Fruit fly (Drosophila melanogaster): ENCODE measurements around the gene Dci.
A peak's percentile ranks its signal among the peaks of the same experiment; 100 is the strongest.

The Dci gene

dm6 chr3L:802700-803273, 48.4 kb upstream of the Dci start (continued):
- TF ChIP-seq CG17829 (tag; optimal IDR thresholded peaks at IDR 0.05) (peak; percentile 77), Sox100B (GFP tag; optimal IDR thresholded peaks at IDR 0.05) (peak; percentile 69), Jarid2 (GFP tag; optimal IDR thresholded peaks at IDR 0.05) (peak; percentile 28), fd3F (GFP tag; optimal IDR thresholded peaks at IDR 0.05) (peak; percentile 76), Usf (GFP tag; optimal IDR thresholded peaks at IDR 0.05) (peak; percentile 58), YL-1 (GFP tag; optimal IDR thresholded peaks at IDR 0.05) (no peak), HmgZ (tag; optimal IDR thresholded peaks at IDR 0.05) (peak; percentile 86), bab2 (GFP tag; optimal IDR thresholded peaks at IDR 0.05) (peak; percentile 87), Hand (GFP tag; optimal IDR thresholded peaks at IDR 0.05) (peak; percentile 83), CG14441 (GFP tag; IDR thresholded peaks at IDR 0.05) (peak; percentile 90), CG6813 (GFP tag; optimal IDR thresholded peaks at IDR 0.05) (peak; percentile 90), CG10654 (GFP tag; optimal IDR thresholded peaks at IDR 0.05) (peak; percentile 80), tna (GFP tag; IDR thresholded peaks at IDR 0.05; ENCODE audit: partially characterized antibody) (no peak), yki (optimal IDR thresholded peaks at IDR 0.05) (no peak), scrt (GFP tag; optimal IDR thresholded peaks at IDR 0.05) (peak; percentile 88), CG4854 (GFP tag; optimal IDR thresholded peaks at IDR 0.05) (peak; percentile 67), Hey (tag; optimal IDR thresholded peaks at IDR 0.05) (peak; percentile 98), H2.0 (GFP tag; IDR thresholded peaks at IDR 0.05) (peak; percentile 93), CG3407 (GFP tag; optimal IDR thresholded peaks at IDR 0.05) (peak; percentile 85), Ssrp (tag; optimal IDR thresholded peaks at IDR 0.05) (peak; percentile 79), CG17328 (GFP tag; IDR thresholded peaks at IDR 0.05) (peak; percentile 94), CG12659 (GFP tag; optimal IDR thresholded peaks at IDR 0.05) (peak; percentile 85), Mad (GFP tag; optimal IDR thresholded peaks at IDR 0.05) (peak; percentile 83), CG11696 (GFP tag; IDR thresholded peaks at IDR 0.05) (peak; percentile 78), CG6791 (GFP tag; IDR thresholded peaks at IDR 0.05; ENCODE audit: partially characterized antibody) (no peak), CG4360 (GFP tag; IDR thresholded peaks at IDR 0.05) (peak; percentile 71), hth (optimal IDR thresholded peaks at IDR 0.05) (no peak), sens-2 (GFP tag; IDR thresholded peaks at IDR 0.05) (peak; percentile 87), kni (GFP tag; optimal IDR thresholded peaks at IDR 0.05) (peak; percentile 39), Fer1 (GFP tag; optimal IDR thresholded peaks at IDR 0.05) (peak; percentile 90), CG14050 (GFP tag; IDR thresholded peaks at IDR 0.05) (peak; percentile 86), CG7963 (GFP tag; IDR thresholded peaks at IDR 0.05; ENCODE audit: partially characterized antibody) (no peak), seq (GFP tag; IDR thresholded peaks at IDR 0.05) (peak; percentile 89), CG13624 (GFP tag; optimal IDR thresholded peaks at IDR 0.05) (peak; percentile 82), CG7987 (GFP tag; optimal IDR thresholded peaks at IDR 0.05) (peak; percentile 64), Blimp-1 (GFP tag; optimal IDR thresholded peaks at IDR 0.05) (peak; percentile 79), CG5180 (GFP tag; optimal IDR thresholded peaks at IDR 0.05) (peak; percentile 60), CG9437 (GFP tag; optimal IDR thresholded peaks at IDR 0.05) (peak; percentile 66), jumu (GFP tag; optimal IDR thresholded peaks at IDR 0.05) (peak; percentile 94), ems (GFP tag; optimal IDR thresholded peaks at IDR 0.05) (peak; percentile 80), NC2β (GFP tag; optimal IDR thresholded peaks at IDR 0.05) (peak; percentile 83), sisA (GFP tag; IDR thresholded peaks at IDR 0.05) (peak; percentile 94), gcm2 (GFP tag; optimal IDR thresholded peaks at IDR 0.05) (peak; percentile 78), insv (GFP tag; optimal IDR thresholded peaks at IDR 0.05) (no peak), zfh1 (GFP tag; IDR thresholded peaks at IDR 0.05) (peak; percentile 96), Dek (tag; optimal IDR thresholded peaks at IDR 0.05) (peak; percentile 86), maf-S (GFP tag; optimal IDR thresholded peaks at IDR 0.05) (peak; percentile 91), sob (GFP tag; IDR thresholded peaks at IDR 0.05) (peak; percentile 93), Sin3A (optimal IDR thresholded peaks at IDR 0.05) (no peak), CG1233 (GFP tag; optimal IDR thresholded peaks at IDR 0.05) (peak; percentile 70), Lim3 (GFP tag; IDR thresholded peaks at IDR 0.05) (peak; percentile 58)

Measured in whole organism, embryonic.